Fruit fly (Drosophila melanogaster) whole organism, wandering third instar larva: ENCODE results near the gene EloA.

Experiments used
- Abd-B ChIP-seq: fragments of >200 bp; optimal IDR thresholded peaks from 2 replicates; lab custom pipeline; 2017; ENCODE audit warnings: missing biosample characterization, missing genetic modification characterization
- CG32264 ChIP-seq: fragments of 200-800 bp; sonication (Bioruptor generic); optimal IDR thresholded peaks from 2 replicates; lab custom pipeline; 2016; ENCODE audit warnings: missing biosample characterization, missing genetic modification characterization
- CG9705 ChIP-seq: fragments of 200-800 bp; sonication (Bioruptor generic); optimal IDR thresholded peaks from 2 replicates; lab custom pipeline; 2018; ENCODE audit warnings: missing biosample characterization, mild to moderate bottlenecking, missing genetic modification characterization
- CrebA ChIP-seq: fragments of 200-800 bp; sonication (Bioruptor generic); optimal IDR thresholded peaks from 2 replicates; lab custom pipeline; 2016; ENCODE audit warnings: missing biosample characterization, mild to moderate bottlenecking, missing genetic modification characterization, borderline replicate concordance
- Dfd ChIP-seq: fragments of >200 bp; optimal IDR thresholded peaks from 2 replicates; lab custom pipeline; 2017; ENCODE audit warnings: missing biosample characterization, missing genetic modification characterization
- Dif ChIP-seq: fragments of 200-275, 200-300 bp; sonication (Bioruptor generic); optimal IDR thresholded peaks from 2 replicates; lab custom pipeline; 2018; ENCODE audit warnings: missing biosample characterization, missing genetic modification characterization; ENCODE audit not compliant: partially characterized antibody
- GATAd ChIP-seq: sonication (Bioruptor generic); optimal IDR thresholded peaks from 2 replicates; lab custom pipeline; 2016; ENCODE audit warnings: missing biosample characterization, missing genetic modification characterization
- HLH106 ChIP-seq: fragments of 200-800 bp; optimal IDR thresholded peaks from 3 replicates; lab custom pipeline; 2019; ENCODE audit warnings: missing biosample characterization, mild to moderate bottlenecking, missing genetic modification characterization, moderate library complexity
- Hnf4 ChIP-seq: fragments of 200-800 bp; sonication (Bioruptor generic); optimal IDR thresholded peaks from 2 replicates; lab custom pipeline; 2016; ENCODE audit warnings: missing biosample characterization, mild to moderate bottlenecking, missing genetic modification characterization
- Hr78 ChIP-seq: fragments of >200 bp; optimal IDR thresholded peaks from 2 replicates; lab custom pipeline; 2017; ENCODE audit warnings: missing biosample characterization, missing genetic modification characterization
- Hr83 ChIP-seq: fragments of 200-300 bp; sonication (Bioruptor generic); optimal IDR thresholded peaks from 2 replicates; lab custom pipeline; 2016; ENCODE audit warnings: missing biosample characterization, mild to moderate bottlenecking, missing genetic modification characterization, moderate library complexity; ENCODE audit not compliant: poor library complexity, severe bottlenecking
- Jra ChIP-seq: sonication (Bioruptor generic); optimal IDR thresholded peaks from 2 replicates; lab custom pipeline; 2016; ENCODE audit warnings: missing biosample characterization, missing genetic modification characterization
- Mio ChIP-seq: sonication (Bioruptor generic); optimal IDR thresholded peaks from 2 replicates; lab custom pipeline; 2016; ENCODE audit warnings: missing biosample characterization, missing genetic modification characterization
- Myc ChIP-seq: fragments of >200 bp; optimal IDR thresholded peaks from 2 replicates; lab custom pipeline; 2017
- N ChIP-seq: fragments of >200 bp; optimal IDR thresholded peaks from 2 replicates; lab custom pipeline; 2018; ENCODE audit warnings: missing biosample characterization, missing external identifiers, missing genetic modification characterization
- OdsH ChIP-seq: fragments of 200-800 bp; sonication (Bioruptor generic); optimal IDR thresholded peaks from 2 replicates; lab custom pipeline; 2016; ENCODE audit warnings: missing biosample characterization, mild to moderate bottlenecking, missing genetic modification characterization
- Rel ChIP-seq, 2 experiments: fragments of 200-800 bp; sonication (Bioruptor generic) in 1 of 2; optimal IDR thresholded peaks; 2 replicates in 1 of 2; 3 replicates in 1 of 2; lab custom pipeline; 2016 to 2019; ENCODE audit warnings: mild to moderate bottlenecking in 2 of 2, missing biosample characterization in 2 of 2, missing genetic modification characterization in 2 of 2, moderate library complexity in 1 of 2
- Sp1 ChIP-seq: fragments of 200-800 bp; sonication (Bioruptor generic); optimal IDR thresholded peaks from 3 replicates; lab custom pipeline; 2019; ENCODE audit warnings: missing biosample characterization, mild to moderate bottlenecking, missing genetic modification characterization, moderate library complexity
- Vsx2 ChIP-seq: fragments of 200-300, 225-300 bp; sonication (Bioruptor generic); optimal IDR thresholded peaks from 2 replicates; lab custom pipeline; 2018; ENCODE audit warnings: missing biosample characterization, missing genetic modification characterization; ENCODE audit not compliant: partially characterized antibody
- br ChIP-seq: fragments of 200-800 bp; sonication (Bioruptor generic); optimal IDR thresholded peaks from 2 replicates; lab custom pipeline; 2016; ENCODE audit warnings: missing biosample characterization, missing genetic modification characterization
- brk ChIP-seq: fragments of 200-800 bp; sonication (Bioruptor generic); optimal IDR thresholded peaks from 2 replicates; lab custom pipeline; 2016; ENCODE audit warnings: missing biosample characterization, mild to moderate bottlenecking, missing genetic modification characterization
- dl ChIP-seq, 2 experiments: fragments of 175-275, 200-275 bp in 1 of 2; fragments of 200-275 bp in 1 of 2; sonication (Bioruptor generic); optimal IDR thresholded peaks; lab custom pipeline; 2018; ENCODE audit warnings: mild to moderate bottlenecking in 2 of 2, missing biosample characterization in 2 of 2, missing genetic modification characterization in 2 of 2, moderate library complexity in 2 of 2; ENCODE audit not compliant: partially characterized antibody in 2 of 2, insufficient read depth in 1 of 2
- dmrt93B ChIP-seq: fragments of 200-800 bp; sonication (Bioruptor generic); optimal IDR thresholded peaks from 2 replicates; lab custom pipeline; 2018; ENCODE audit warnings: missing biosample characterization, mild to moderate bottlenecking, missing genetic modification characterization
- dsf ChIP-seq: sonication (Bioruptor generic); optimal IDR thresholded peaks from 2 replicates; lab custom pipeline; 2016; ENCODE audit warnings: missing biosample characterization, missing genetic modification characterization, borderline replicate concordance
- ey ChIP-seq: fragments of 200-800 bp; sonication (Bioruptor generic); optimal IDR thresholded peaks from 2 replicates; lab custom pipeline; 2016; ENCODE audit warnings: missing biosample characterization, missing genetic modification characterization
- foxo ChIP-seq, 2 experiments: fragments of 200-800 bp; sonication (Bioruptor generic); optimal IDR thresholded peaks; 2 replicates in 1 of 2; 3 replicates in 1 of 2; lab custom pipeline; 2016 to 2017; ENCODE audit warnings: missing biosample characterization in 2 of 2, missing genetic modification characterization in 2 of 2
- fru ChIP-seq: fragments of 200-800 bp; sonication (Bioruptor generic); optimal IDR thresholded peaks from 3 replicates; lab custom pipeline; 2016; ENCODE audit warnings: missing biosample characterization, mild to moderate bottlenecking, missing genetic modification characterization
- h ChIP-seq: fragments of 200-800 bp; sonication (Bioruptor generic); optimal IDR thresholded peaks from 3 replicates; lab custom pipeline; 2016; ENCODE audit warnings: missing biosample characterization, mild to moderate bottlenecking, missing genetic modification characterization
- jim ChIP-seq: fragments of 175-275, 200-325 bp; sonication (Bioruptor generic); optimal IDR thresholded peaks from 2 replicates; lab custom pipeline; 2016; ENCODE audit warnings: missing biosample characterization, mild to moderate bottlenecking, missing genetic modification characterization
- lola ChIP-seq: fragments of >200 bp; optimal IDR thresholded peaks from 2 replicates; lab custom pipeline; 2017; ENCODE audit warnings: missing biosample characterization, missing genetic modification characterization
- pan ChIP-seq: fragments of >200 bp; optimal IDR thresholded peaks from 2 replicates; lab custom pipeline; 2017
- psq ChIP-seq: fragments of 200-800 bp; sonication (Bioruptor generic); optimal IDR thresholded peaks from 3 replicates; lab custom pipeline; 2017; ENCODE audit warnings: missing biosample characterization, mild to moderate bottlenecking, missing genetic modification characterization, moderate library complexity
- rgr ChIP-seq: fragments of 200-800 bp; sonication (Bioruptor generic); optimal IDR thresholded peaks from 3 replicates; lab custom pipeline; 2016; ENCODE audit warnings: missing biosample characterization, mild to moderate bottlenecking, missing genetic modification characterization
- sage ChIP-seq: fragments of 200-800 bp; sonication (Bioruptor generic); optimal IDR thresholded peaks from 2 replicates; lab custom pipeline; 2016; ENCODE audit warnings: missing biosample characterization, mild to moderate bottlenecking, missing genetic modification characterization
- sv ChIP-seq: fragments of 200-800 bp; sonication (Bioruptor generic); optimal IDR thresholded peaks from 3 replicates; lab custom pipeline; 2016; ENCODE audit warnings: missing biosample characterization, missing genetic modification characterization
- tai ChIP-seq: sonication (Bioruptor generic); optimal IDR thresholded peaks from 2 replicates; lab custom pipeline; 2016; ENCODE audit warnings: missing biosample characterization, missing genetic modification characterization
- usp ChIP-seq: fragments of >200 bp; optimal IDR thresholded peaks from 2 replicates; lab custom pipeline; 2017; ENCODE audit warnings: missing biosample characterization, missing genetic modification characterization
- woc ChIP-seq: sonication (Bioruptor generic); optimal IDR thresholded peaks from 2 replicates; lab custom pipeline; 2016; ENCODE audit warnings: missing biosample characterization, mild to moderate bottlenecking, missing genetic modification characterization

EloA gene

DNA sequence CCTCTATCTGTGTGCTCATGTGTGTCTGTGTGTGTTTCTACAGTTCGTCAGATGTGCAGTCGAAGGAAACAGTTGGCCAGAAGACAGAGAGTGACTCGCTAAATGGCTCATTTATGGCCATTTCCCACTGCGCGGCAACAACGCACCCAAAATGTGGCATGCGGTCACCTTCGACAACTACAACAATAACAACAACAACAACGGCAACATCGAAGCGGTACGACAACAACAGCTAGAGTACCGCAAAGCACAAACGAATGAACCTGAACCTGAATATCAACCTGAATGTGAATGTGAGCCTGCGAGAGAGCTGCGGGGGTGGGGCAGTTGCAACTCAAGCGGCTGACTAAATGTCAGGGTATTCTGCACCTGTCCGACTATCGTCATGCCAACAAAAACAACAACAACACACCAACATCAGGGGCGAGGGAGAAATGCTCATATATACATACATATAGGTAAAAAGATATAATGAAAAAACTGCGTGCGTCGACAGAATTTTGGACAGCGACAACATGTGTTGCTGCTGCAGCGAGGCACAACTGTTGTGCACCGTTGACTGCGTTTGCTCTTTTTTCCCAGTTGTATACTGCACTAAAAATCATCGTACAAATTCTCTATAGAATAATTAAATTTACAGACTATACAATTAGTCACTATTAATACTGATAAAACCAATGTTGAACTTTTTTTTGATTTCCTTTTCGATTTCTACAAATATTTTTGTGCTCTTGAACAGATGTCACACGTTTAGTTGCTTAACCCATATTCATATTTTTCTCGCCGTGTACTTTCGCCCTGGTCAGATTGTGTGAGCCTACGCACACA lies 48.9 kb downstream of the EloA start:
- TF ChIP-seq CG32264 (GFP tag; lab: Kevin White, UChicago) (no peak), fru (GFP tag; lab: Kevin White, UChicago) (peak; percentile 37), Vsx2 (no peak), dmrt93B (GFP tag; lab: Kevin White, UChicago) (no peak), GATAd (no peak), rgr (GFP tag; lab: Kevin White, UChicago) (peak; percentile 47), OdsH (peak; percentile 56), Abd-B (GFP tag; lab: Kevin White, UChicago) (no peak), woc (GFP tag; lab: Kevin White, UChicago) (no peak), foxo (GFP tag; optimal IDR thresholded peaks at IDR 0.05; lab: Kevin White, UChicago) (peak in 1 of 2 experiments; percentile 51), sv (GFP tag; lab: Kevin White, UChicago) (peak; percentile 37), usp (GFP tag; lab: Kevin White, UChicago) (no peak), Dfd (GFP tag; lab: Kevin White, UChicago) (no peak), jim (GFP tag; lab: Kevin White, UChicago) (no peak), N (no peak), ey (GFP tag; lab: Kevin White, UChicago) (peak; percentile 58), pan (lab: Kevin White, UChicago) (no peak), Dif (no peak), Myc (lab: Kevin White, UChicago) (no peak), dsf (GFP tag; lab: Kevin White, UChicago) (no peak), Sp1 (peak; percentile 28), Jra (no peak), h (GFP tag; lab: Kevin White, UChicago) (peak; percentile 15), sage (GFP tag; lab: Kevin White, UChicago) (no peak), tai (GFP tag; lab: Kevin White, UChicago) (peak; percentile 30), Hr83 (no peak), brk (GFP tag; lab: Kevin White, UChicago) (no peak), lola (no peak), Hnf4 (peak; percentile 34), Mio (GFP tag; lab: Kevin White, UChicago) (no peak), psq (GFP tag; lab: Kevin White, UChicago) (peak; percentile 55), br (peak; percentile 65), Hr78 (no peak), HLH106 (tag; lab: Kevin White, UChicago) (no peak), dl (GFP tag; optimal IDR thresholded peaks at IDR 0.05; lab: Kevin White, UChicago; ENCODE audit: insufficient read depth in 1 of 2, partially characterized antibody in 2 of 2) (no peak), Rel (GFP tag; optimal IDR thresholded peaks at IDR 0.05; lab: Kevin White, UChicago) (no peak), Rel (tag; optimal IDR thresholded peaks at IDR 0.05; lab: Kevin White, UChicago) (no peak), CG9705 (GFP tag; lab: Kevin White, UChicago) (no peak), CrebA (GFP tag; lab: Kevin White, UChicago) (no peak)

DNA sequence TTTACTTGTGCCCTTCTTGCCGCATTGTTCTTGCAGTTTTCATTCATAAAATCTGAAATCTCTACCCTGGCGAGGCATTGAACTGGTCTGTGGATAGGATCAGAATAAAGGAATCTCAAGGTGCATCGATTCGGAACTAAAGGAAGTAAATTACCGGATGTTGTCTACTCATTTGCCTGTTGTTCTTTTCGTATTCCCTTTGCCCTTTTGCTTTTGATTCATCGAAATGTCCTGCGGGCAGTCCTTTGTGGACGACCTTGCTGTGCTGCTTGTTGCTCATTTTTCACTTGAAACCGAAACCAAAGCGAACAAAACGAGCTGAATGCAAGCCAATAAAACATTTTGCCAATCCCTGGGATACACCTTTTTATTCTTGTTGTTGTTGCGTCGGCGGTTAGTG lies 49.9 kb downstream of the EloA start:
- TF ChIP-seq lola (no peak), pan (lab: Kevin White, UChicago) (no peak), fru (GFP tag; lab: Kevin White, UChicago) (no peak), Sp1 (no peak), psq (GFP tag; lab: Kevin White, UChicago) (no peak), jim (GFP tag; lab: Kevin White, UChicago) (no peak), rgr (GFP tag; lab: Kevin White, UChicago) (no peak), Myc (lab: Kevin White, UChicago) (no peak), sv (GFP tag; lab: Kevin White, UChicago) (no peak), CrebA (GFP tag; lab: Kevin White, UChicago) (no peak), dsf (GFP tag; lab: Kevin White, UChicago) (no peak), Rel (GFP tag; optimal IDR thresholded peaks at IDR 0.05; lab: Kevin White, UChicago) (no peak), Rel (tag; optimal IDR thresholded peaks at IDR 0.05; lab: Kevin White, UChicago) (no peak), tai (GFP tag; lab: Kevin White, UChicago) (no peak), woc (GFP tag; lab: Kevin White, UChicago) (no peak), Vsx2 (no peak), GATAd (no peak)
- TF ChIP-seq, all 38 proteins: peak for 0
